Worm (Caenorhabditis elegans) whole organism, L4 larva: ENCODE results near the gene bus-8B.

Experiments
- Y5F2A.4 ChIP-seq: fragments of 200-800 bp; sonication (Bioruptor generic); optimal IDR thresholded peaks from 2 replicates; lab custom pipeline; 2018; ENCODE audit warnings: mild to moderate bottlenecking, missing genetic modification characterization, missing compliant biosample characterization
- mdl-1 ChIP-seq, 2 experiments: fragments of 150-350 bp in 1 of 2; sonication (generic microtip) in 1 of 2; optimal IDR thresholded peaks; 2 replicates each; lab custom pipeline; 2014 to 2017; ENCODE audit warnings: missing biosample characterization in 2 of 2, missing genetic modification characterization in 2 of 2
- mes-2 ChIP-seq: sonication (generic microtip); optimal IDR thresholded peaks from 2 replicates; lab custom pipeline; 2016; ENCODE audit warnings: missing genotype, mild to moderate bottlenecking, missing genetic modification characterization, missing compliant biosample characterization; ENCODE audit not compliant: poor library complexity, severe bottlenecking
- nhr-237 ChIP-seq: sonication (generic microtip); optimal IDR thresholded peaks from 2 replicates; lab custom pipeline; 2017; ENCODE audit warnings: missing biosample characterization, missing genetic modification characterization
- pha-4 ChIP-seq, 2 experiments: fragments of 150-350 bp in 1 of 2; fragments of 200-800 bp in 1 of 2; sonication (Bioruptor generic) in 1 of 2; IDR thresholded peaks in 1 of 2; optimal IDR thresholded peaks in 1 of 2; 2 replicates each; pipeline versions ENCODE4 v1.3.6 to Lab custom; 2014 to 2022; ENCODE audit warnings: missing genetic modification characterization in 2 of 2, missing genetic modification reagents in 2 of 2, missing biosample characterization in 1 of 2, missing compliant biosample characterization in 1 of 2

DNA sequence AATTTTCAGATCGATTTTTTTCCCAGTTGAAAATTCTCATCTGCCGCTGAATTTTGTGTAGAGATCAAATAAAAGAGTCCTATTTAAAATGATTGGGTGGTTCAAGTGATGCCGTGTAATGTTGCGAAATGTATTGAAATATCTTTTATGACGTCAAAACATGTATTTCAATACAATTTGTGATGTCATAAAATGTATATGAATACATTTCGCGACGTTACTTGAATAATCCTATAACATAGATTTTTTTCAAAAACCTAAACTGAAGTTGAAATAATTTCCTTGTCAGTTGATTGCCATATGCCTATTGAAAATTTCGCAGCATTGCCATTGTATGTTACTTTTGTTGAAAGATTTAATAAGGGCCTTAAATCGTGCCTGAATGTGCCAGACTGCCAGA lies 3.6 kb upstream of the bus-8B start, which contains the start of gene F55D1.1:
- TF ChIP-seq pha-4 (GFP tag; IDR thresholded peaks at IDR 0.05; lab: Robert Waterston, UW) (no peak), pha-4 (tag; optimal IDR thresholded peaks at IDR 0.05; lab: Kevin White, UChicago) (no peak), mdl-1 (tag; optimal IDR thresholded peaks at IDR 0.05; lab: Kevin White, UChicago) (no peak), mes-2 (no peak), Y5F2A.4 (GFP tag; lab: Kevin White, UChicago) (no peak), nhr-237 (tag; lab: Kevin White, UChicago) (no peak)
